Worm (Caenorhabditis elegans) whole organism, L4 larva: Measurements from ENCODE around the gene srd-12.

Experiments used
- jun-1 ChIP-seq: fragments of 150-350 bp; optimal IDR thresholded peaks from 2 replicates; lab custom pipeline; 2014; ENCODE audit warnings: missing biosample characterization, missing genetic modification reagents, missing genetic modification characterization
- mdl-1 ChIP-seq, 2 experiments: fragments of 150-350 bp in 1 of 2; sonication (generic microtip) in 1 of 2; optimal IDR thresholded peaks; 2 replicates each; lab custom pipeline; 2014 to 2017; ENCODE audit warnings: missing biosample characterization in 2 of 2, missing genetic modification characterization in 2 of 2
- mdt-29 ChIP-seq: fragments of 200-800 bp; sonication (Bioruptor generic); IDR thresholded peaks from 2 replicates; pipeline ENCODE4 v1.3.6; 2022; ENCODE audit warnings: missing genetic modification reagents, missing genetic modification characterization, missing compliant biosample characterization
- nhr-11 ChIP-seq: fragments of 150-350 bp; optimal IDR thresholded peaks from 2 replicates; lab custom pipeline; 2014; ENCODE audit warnings: missing biosample characterization, missing genetic modification characterization
- pqm-1 ChIP-seq: sonication (generic microtip); optimal IDR thresholded peaks from 2 replicates; lab custom pipeline; 2017; ENCODE audit warnings: missing biosample characterization, missing genetic modification characterization
- spr-3 ChIP-seq: fragments of 200-800 bp; sonication (Bioruptor generic); optimal IDR thresholded peaks from 2 replicates; lab custom pipeline; 2018; ENCODE audit warnings: mild to moderate bottlenecking, missing genetic modification characterization, missing compliant biosample characterization

- TF ChIP-seq nhr-11 (no peak), pqm-1 (no peak), jun-1 (tag; lab: Kevin White, UChicago) (no peak), mdl-1 (tag; optimal IDR thresholded peaks at IDR 0.05; lab: Kevin White, UChicago) (no peak), spr-3 (GFP tag; lab: Kevin White, UChicago) (no peak), mdt-29 (no peak)
Measured at ce11 chrIV:5671325-5671724, 41.3 kb upstream of the srd-12 start.
